Fruit fly (Drosophila melanogaster): ENCODE data around the gene CG32006.
A peak's percentile ranks its signal among the peaks of the same experiment; 100 is the strongest.

The CG32006 gene

DNA sequence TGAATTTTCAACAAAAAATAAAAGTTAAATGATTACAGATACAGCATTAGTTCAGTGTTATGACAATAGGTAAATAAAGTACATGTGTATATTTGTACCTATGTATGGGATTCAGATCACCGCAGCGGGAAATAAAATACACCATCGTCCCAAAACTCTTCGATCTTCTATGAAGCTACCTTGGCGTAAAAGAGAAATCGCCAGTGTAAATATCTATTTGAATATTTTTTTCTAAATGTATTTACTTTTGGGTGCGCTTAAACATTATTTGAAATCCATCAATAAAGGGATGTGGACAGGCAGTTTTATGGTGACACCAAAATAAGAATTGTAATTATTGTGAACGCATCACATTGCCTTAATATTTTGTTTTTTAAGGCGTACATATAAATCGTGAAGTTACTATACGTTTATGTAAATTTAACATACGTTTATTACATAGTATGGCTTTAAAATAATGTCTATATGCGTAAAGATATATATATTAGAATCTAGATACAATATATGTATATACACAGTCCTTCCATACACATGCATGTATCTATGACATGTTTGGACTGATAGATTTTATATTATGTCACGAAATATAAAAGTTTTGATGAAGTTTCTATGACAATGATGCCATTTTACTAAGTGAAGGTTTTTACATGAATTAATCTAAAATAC lies 18.5 kb upstream of the CG32006 start, which contains the start of gene anne (continued):
- peak; percentile 47 for TF ChIP-seq BEAF-32 (GFP tag; optimal IDR thresholded peaks at IDR 0.05)
- no peak for TF ChIP-seq Rx (GFP tag; IDR thresholded peaks at IDR 0.05)
- no peak for TF ChIP-seq CG34422 (GFP tag; IDR thresholded peaks at IDR 0.05)
- TF ChIP-seq hkb (optimal IDR thresholded peaks at IDR 0.05) = no peak
- no peak for TF ChIP-seq hkb (GFP tag; IDR thresholded peaks at IDR 0.05)
- peak; percentile 20 for TF ChIP-seq CG12942 (GFP tag; optimal IDR thresholded peaks at IDR 0.05)
- TF ChIP-seq ken (GFP tag; IDR thresholded peaks at IDR 0.05) = no peak
- no peak for TF ChIP-seq Asciz (GFP tag; optimal IDR thresholded peaks at IDR 0.05)
- TF ChIP-seq dan (GFP tag; IDR thresholded peaks at IDR 0.05) = no peak
- TF ChIP-seq CG18262 (tag; optimal IDR thresholded peaks at IDR 0.05) = no peak
- peak; percentile 19 for TF ChIP-seq NC2β (GFP tag; optimal IDR thresholded peaks at IDR 0.05)
- no peak for TF ChIP-seq Dbx (GFP tag; IDR thresholded peaks at IDR 0.05)
- TF ChIP-seq gce (GFP tag; IDR thresholded peaks at IDR 0.05) = no peak
- no peak for TF ChIP-seq sob (GFP tag; IDR thresholded peaks at IDR 0.05)
- no peak for TF ChIP-seq CG6765 (GFP tag; optimal IDR thresholded peaks at IDR 0.05)
- no peak for TF ChIP-seq CG11504 (tag; optimal IDR thresholded peaks at IDR 0.05)
- no peak for TF ChIP-seq PHDP (tag; optimal IDR thresholded peaks at IDR 0.05)
- no peak for TF ChIP-seq chinmo (GFP tag; IDR thresholded peaks at IDR 0.05; ENCODE audit: partially characterized antibody)
- TF ChIP-seq caup (GFP tag; optimal IDR thresholded peaks at IDR 0.05; ENCODE audit: severe bottlenecking) = no peak
- peak; percentile 1 for TF ChIP-seq unpg (GFP tag; optimal IDR thresholded peaks at IDR 0.05)
- TF ChIP-seq Aef1 (GFP tag; IDR thresholded peaks at IDR 0.05) = no peak
- no peak for TF ChIP-seq Optix (GFP tag; IDR thresholded peaks at IDR 0.05)
- TF ChIP-seq E2f1 (GFP tag; IDR thresholded peaks at IDR 0.05) = no peak
- no peak for TF ChIP-seq Dref (GFP tag; IDR thresholded peaks at IDR 0.05)
- TF ChIP-seq CG9932 (GFP tag; IDR thresholded peaks at IDR 0.05) = no peak
- TF ChIP-seq CG7357 (GFP tag; IDR thresholded peaks at IDR 0.05) = peak; percentile 97
- TF ChIP-seq fru (optimal IDR thresholded peaks at IDR 0.05) = no peak
- no peak for TF ChIP-seq CG7963 (GFP tag; IDR thresholded peaks at IDR 0.05; ENCODE audit: partially characterized antibody)
- TF ChIP-seq Dp (GFP tag; optimal IDR thresholded peaks at IDR 0.05) = peak; percentile 5
- no peak for TF ChIP-seq C15 (GFP tag; IDR thresholded peaks at IDR 0.05)
- TF ChIP-seq TFAM (GFP tag; optimal IDR thresholded peaks at IDR 0.05) = no peak
- no peak for TF ChIP-seq CG10274 (GFP tag; optimal IDR thresholded peaks at IDR 0.05)
- TF ChIP-seq CG5245 (GFP tag; optimal IDR thresholded peaks at IDR 0.05) = no peak
- no peak for TF ChIP-seq gt (GFP tag; IDR thresholded peaks at IDR 0.05)
- TF ChIP-seq CG2129 (GFP tag; IDR thresholded peaks at IDR 0.05; ENCODE audit: partially characterized antibody) = no peak
- TF ChIP-seq Mrtf (GFP tag; IDR thresholded peaks at IDR 0.05) = no peak
- no peak for TF ChIP-seq Pdp1 (GFP tag; optimal IDR thresholded peaks at IDR 0.05)
- no peak for TF ChIP-seq Dip3 (GFP tag; optimal IDR thresholded peaks at IDR 0.05)
- peak; percentile 65 for TF ChIP-seq zen (tag; optimal IDR thresholded peaks at IDR 0.05)
- no peak for TF ChIP-seq seq (GFP tag; IDR thresholded peaks at IDR 0.05)
- TF ChIP-seq Sry-δ (GFP tag; optimal IDR thresholded peaks at IDR 0.05) = peak; percentile 51
- no peak for TF ChIP-seq ash1 (GFP tag; optimal IDR thresholded peaks at IDR 0.05)
- no peak for TF ChIP-seq hth (optimal IDR thresholded peaks at IDR 0.05)
- no peak for TF ChIP-seq wek (GFP tag; optimal IDR thresholded peaks at IDR 0.05)
- no peak for TF ChIP-seq CG13296 (GFP tag; optimal IDR thresholded peaks at IDR 0.05)
- no peak for TF ChIP-seq CG14860 (GFP tag; IDR thresholded peaks at IDR 0.05; ENCODE audit: partially characterized antibody)
- no peak for TF ChIP-seq Bdp1 (GFP tag; optimal IDR thresholded peaks at IDR 0.05)
- no peak for TF ChIP-seq CG10543 (GFP tag; optimal IDR thresholded peaks at IDR 0.05)
- TF ChIP-seq Elba2 (GFP tag; optimal IDR thresholded peaks at IDR 0.05) = no peak
- peak; percentile 75 for TF ChIP-seq CG14710 (tag; optimal IDR thresholded peaks at IDR 0.05)
- TF ChIP-seq CG7271 (tag; optimal IDR thresholded peaks at IDR 0.05) = no peak
- TF ChIP-seq dysf (GFP tag; IDR thresholded peaks at IDR 0.05) = no peak

Measured in whole organism, embryonic.